Worm (Caenorhabditis elegans): Measurements from ENCODE around the gene ins-15.

DNA sequence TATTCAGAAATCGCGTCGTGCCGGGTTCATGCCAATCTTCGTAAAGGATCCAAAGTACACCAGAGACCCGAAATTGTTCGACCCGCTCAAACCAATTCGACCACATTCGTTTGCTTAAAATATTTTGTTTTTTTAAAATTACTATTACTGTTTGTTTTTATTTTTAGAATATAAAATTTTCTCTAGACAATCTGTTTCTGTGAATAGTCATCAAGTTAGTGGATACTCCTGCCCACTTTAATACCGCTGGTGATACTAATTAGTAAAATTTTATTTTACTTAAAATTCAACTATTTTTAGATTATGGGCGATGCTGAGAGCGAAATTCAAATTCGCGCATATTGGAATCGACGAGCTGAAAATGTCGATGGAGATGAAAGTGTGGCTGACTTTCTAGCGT is 7.9 kb downstream of the ins-15 start, which contains the start of gene T14B4.1:
- TF ChIP-seq pha-4 (GFP tag; IDR thresholded peaks at IDR 0.05) (no peak), pha-4 (tag; optimal IDR thresholded peaks at IDR 0.05) (no peak), madf-5 (GFP tag; IDR thresholded peaks at IDR 0.05) (no peak), hmg-1.1 (GFP tag; IDR thresholded peaks at IDR 0.05) (no peak)

Measured in whole organism, L4 larva.